Fruit fly (Drosophila melanogaster) whole organism, embryonic: ENCODE data around the gene CG6287.

Experiments
- CG10209 ChIP-seq: fragments of 200-800 bp; sonication (Bioruptor generic); optimal IDR thresholded peaks from 3 replicates; lab custom pipeline; 2017; ENCODE audit warnings: missing biosample characterization, mild to moderate bottlenecking, missing genetic modification characterization, missing genetic modification reagents
- CG10431 ChIP-seq: fragments of 200-800 bp; sonication (Bioruptor generic); optimal IDR thresholded peaks from 3 replicates; lab custom pipeline; 2018; ENCODE audit warnings: missing biosample characterization, mild to moderate bottlenecking, missing genetic modification characterization
- CG11504 ChIP-seq: fragments of 200-800 bp; sonication (Bioruptor generic); optimal IDR thresholded peaks from 3 replicates; lab custom pipeline; 2019; ENCODE audit warnings: missing biosample characterization, mild to moderate bottlenecking, missing genetic modification characterization, moderate library complexity
- CG1233 ChIP-seq: fragments of 200-800 bp; sonication (Bioruptor generic); optimal IDR thresholded peaks from 4 replicates; lab custom pipeline; 2018; ENCODE audit warnings: missing biosample characterization, mild to moderate bottlenecking, missing genetic modification characterization
- CG12769 ChIP-seq: fragments of 200-800 bp; sonication (Bioruptor generic); optimal IDR thresholded peaks from 2 replicates; lab custom pipeline; 2019; ENCODE audit warnings: missing biosample characterization, mild to moderate bottlenecking, missing genetic modification characterization, moderate library complexity
- CG12942 ChIP-seq: fragments of 200-800 bp; sonication (Bioruptor generic); optimal IDR thresholded peaks from 3 replicates; lab custom pipeline; 2016; ENCODE audit warnings: missing biosample characterization, missing genetic modification characterization
- CG14050 ChIP-seq: fragments of 200-800 bp; sonication (Bioruptor generic); IDR thresholded peaks from 3 replicates; pipeline ENCODE4 v1.3.6; 2022; ENCODE audit warnings: missing biosample characterization, missing genetic modification characterization
- CG15269 ChIP-seq: fragments of 200-800 bp; sonication (Bioruptor generic); optimal IDR thresholded peaks from 2 replicates; lab custom pipeline; 2018; ENCODE audit warnings: missing biosample characterization, mild to moderate bottlenecking, missing genetic modification characterization, moderate library complexity
- CG15601 ChIP-seq: fragments of 200-800 bp; sonication (Bioruptor generic); optimal IDR thresholded peaks from 3 replicates; lab custom pipeline; 2019; ENCODE audit warnings: missing biosample characterization, mild to moderate bottlenecking, missing genetic modification characterization, moderate library complexity
- CG17359 ChIP-seq: fragments of 200-800 bp; sonication (Bioruptor generic); optimal IDR thresholded peaks from 3 replicates; lab custom pipeline; 2018; ENCODE audit warnings: missing biosample characterization, mild to moderate bottlenecking, missing genetic modification characterization, moderate library complexity
- CG33213 ChIP-seq: fragments of 200-800 bp; sonication (Bioruptor generic); optimal IDR thresholded peaks from 3 replicates; lab custom pipeline; 2016; ENCODE audit warnings: missing biosample characterization, missing genetic modification characterization
- CG42726 ChIP-seq: fragments of 200-800 bp; sonication (Bioruptor generic); IDR thresholded peaks from 2 replicates; pipeline ENCODE4 v1.3.6; 2022; ENCODE audit warnings: missing biosample characterization, missing genetic modification characterization; ENCODE audit not compliant: partially characterized antibody
- CG9817 ChIP-seq: fragments of 200-800 bp; sonication (Bioruptor generic); optimal IDR thresholded peaks from 2 replicates; lab custom pipeline; 2018; ENCODE audit warnings: missing biosample characterization, mild to moderate bottlenecking, missing genetic modification characterization, moderate library complexity
- D19B ChIP-seq: fragments of 200-800 bp; sonication (Bioruptor generic); optimal IDR thresholded peaks from 2 replicates; lab custom pipeline; 2017; ENCODE audit warnings: missing biosample characterization, mild to moderate bottlenecking, missing genetic modification characterization
- Dad ChIP-seq: fragments of 200-800 bp; sonication (Bioruptor generic); optimal IDR thresholded peaks from 3 replicates; lab custom pipeline; 2016; ENCODE audit warnings: missing biosample characterization, missing genetic modification characterization
- Dek ChIP-seq: fragments of 200-800 bp; sonication (Bioruptor generic); optimal IDR thresholded peaks from 3 replicates; lab custom pipeline; 2019; ENCODE audit warnings: missing biosample characterization, mild to moderate bottlenecking, missing genetic modification characterization, moderate library complexity
- Fer2 ChIP-seq: fragments of 200-800 bp; sonication (Bioruptor generic); optimal IDR thresholded peaks from 2 replicates; lab custom pipeline; 2018; ENCODE audit warnings: missing biosample characterization, mild to moderate bottlenecking, missing genetic modification characterization, moderate library complexity
- GATAe ChIP-seq: fragments of 200-800 bp; sonication (Bioruptor generic); conservative IDR thresholded peaks from 2 replicates; pipeline ENCODE4 v1.3.6; 2022; ENCODE audit warnings: missing biosample characterization, missing genetic modification characterization
- HLH3B ChIP-seq: fragments of 200-800 bp; sonication (Bioruptor generic); IDR thresholded peaks from 2 replicates; pipeline ENCODE4 v1.3.6; 2022; ENCODE audit warnings: missing biosample characterization, missing genetic modification characterization
- HLHmδ ChIP-seq: fragments of 200-800 bp; sonication (Bioruptor generic); optimal IDR thresholded peaks from 2 replicates; lab custom pipeline; 2018; ENCODE audit warnings: missing biosample characterization, mild to moderate bottlenecking, missing genetic modification characterization, moderate library complexity
- Jarid2 ChIP-seq: fragments of 200-800 bp; sonication (Bioruptor generic); optimal IDR thresholded peaks from 3 replicates; lab custom pipeline; 2017; ENCODE audit warnings: mild to moderate bottlenecking, missing biosample characterization, missing genetic modification reagents, missing genetic modification characterization
- Neu2 ChIP-seq: fragments of 200-800 bp; sonication (Bioruptor generic); optimal IDR thresholded peaks from 3 replicates; lab custom pipeline; 2016; ENCODE audit warnings: missing biosample characterization, missing genetic modification characterization, borderline replicate concordance
- NfI ChIP-seq: fragments of 200-800 bp; sonication (Bioruptor generic); optimal IDR thresholded peaks from 3 replicates; lab custom pipeline; 2018; ENCODE audit warnings: missing biosample characterization, mild to moderate bottlenecking, missing genetic modification characterization, moderate library complexity
- Rfx ChIP-seq: fragments of 200-800 bp; sonication (Bioruptor generic); IDR thresholded peaks from 2 replicates; pipeline ENCODE4 v1.3.6; 2022; ENCODE audit warnings: missing biosample characterization, missing genetic modification characterization
- Scr ChIP-seq: fragments of 200-800 bp; sonication (Bioruptor generic); IDR thresholded peaks from 2 replicates; pipeline ENCODE4 v1.3.6; 2022; ENCODE audit warnings: missing biosample characterization, missing genetic modification characterization; ENCODE audit not compliant: partially characterized antibody
- Taf1 ChIP-seq: fragments of 200-800 bp; sonication (Bioruptor generic); IDR thresholded peaks from 2 replicates; pipeline ENCODE4 v1.3.6; 2022; ENCODE audit warnings: missing biosample characterization, missing genetic modification characterization
- cato ChIP-seq: fragments of 200-800 bp; sonication (Bioruptor generic); optimal IDR thresholded peaks from 2 replicates; lab custom pipeline; 2016; ENCODE audit warnings: missing biosample characterization, missing genetic modification characterization, borderline replicate concordance
- chm ChIP-seq: fragments of 200-800 bp; sonication (Bioruptor generic); IDR thresholded peaks from 2 replicates; pipeline ENCODE4 v1.3.6; 2022; ENCODE audit warnings: missing biosample characterization, missing genetic modification characterization
- crol ChIP-seq: fragments of 200-800 bp; sonication (Bioruptor generic); IDR thresholded peaks from 2 replicates; pipeline ENCODE4 v1.3.6; 2022; ENCODE audit warnings: missing biosample characterization, missing genetic modification characterization
- eyg ChIP-seq: fragments of 200-800 bp; sonication (Bioruptor generic); optimal IDR thresholded peaks from 3 replicates; lab custom pipeline; 2016; ENCODE audit warnings: missing biosample characterization, missing genetic modification characterization
- hth ChIP-seq: fragments of >200 bp; optimal IDR thresholded peaks from 2 replicates; lab custom pipeline; 2017; ENCODE audit warnings: inconsistent platforms
- kay ChIP-seq: fragments of 200-800 bp; sonication (Bioruptor generic); optimal IDR thresholded peaks from 2 replicates; lab custom pipeline; 2016; ENCODE audit warnings: missing biosample characterization, missing genetic modification characterization
- kni ChIP-seq: fragments of 200-800 bp; sonication (Bioruptor generic); optimal IDR thresholded peaks from 3 replicates; lab custom pipeline; 2017; ENCODE audit warnings: mild to moderate bottlenecking, missing biosample characterization, missing genetic modification reagents, missing genetic modification characterization
- lov ChIP-seq, 2 experiments: fragments of 200-800 bp in 1 of 2; fragments of >200 bp in 1 of 2; sonication (Bioruptor generic) in 1 of 2; IDR thresholded peaks in 1 of 2; optimal IDR thresholded peaks in 1 of 2; 2 replicates in 1 of 2; 3 replicates in 1 of 2; pipeline versions ENCODE4 v1.3.6 to Lab custom; 2017 to 2022; ENCODE audit warnings: missing biosample characterization in 1 of 2, missing genetic modification characterization in 1 of 2
- maf-S ChIP-seq: fragments of 200-800 bp; sonication (Bioruptor generic); optimal IDR thresholded peaks from 2 replicates; lab custom pipeline; 2016; ENCODE audit warnings: missing biosample characterization, missing genetic modification characterization
- nom ChIP-seq: fragments of 200-800 bp; sonication (Bioruptor generic); optimal IDR thresholded peaks from 2 replicates; lab custom pipeline; 2017; ENCODE audit warnings: missing biosample characterization, missing genetic modification characterization, mild to moderate bottlenecking, moderate library complexity, missing genetic modification reagents
- pnt ChIP-seq: fragments of 200-800 bp; sonication (Bioruptor generic); optimal IDR thresholded peaks from 3 replicates; lab custom pipeline; 2016; ENCODE audit warnings: missing biosample characterization, missing genetic modification characterization
- sqz ChIP-seq: fragments of 200-800 bp; sonication (Bioruptor generic); optimal IDR thresholded peaks from 3 replicates; lab custom pipeline; 2018; ENCODE audit warnings: missing biosample characterization, mild to moderate bottlenecking, missing genetic modification characterization
- zfh2 ChIP-seq: fragments of 200-800 bp; sonication (Bioruptor generic); optimal IDR thresholded peaks from 2 replicates; lab custom pipeline; 2016; ENCODE audit warnings: missing biosample characterization, missing genetic modification characterization

Gene CG6287

dm6 chr2L:11192691-11193090 is 37.2 kb upstream of the CG6287 start (continued):
- no peak for TF ChIP-seq Rfx (GFP tag; lab: Robert Waterston, UW)
- no peak for TF ChIP-seq eyg (GFP tag; lab: Kevin White, UChicago)
- no peak for TF ChIP-seq GATAe (GFP tag; lab: Robert Waterston, UW)
- no peak for TF ChIP-seq maf-S (GFP tag; lab: Kevin White, UChicago)
- peak; percentile 54 for TF ChIP-seq NfI
- no peak for TF ChIP-seq zfh2 (GFP tag; lab: Kevin White, UChicago)
- peak; percentile 40 for TF ChIP-seq CG1233 (GFP tag; lab: Kevin White, UChicago)
- TF ChIP-seq kni (GFP tag; lab: Kevin White, UChicago), result no peak
- peak; percentile 60 for TF ChIP-seq pnt (GFP tag; lab: Kevin White, UChicago)
- TF ChIP-seq Neu2 (GFP tag; lab: Kevin White, UChicago), result no peak
- peak; percentile 30 for TF ChIP-seq CG9817 (tag; lab: Kevin White, UChicago)
- peak; percentile 27; the same call in 1 of the 3 replicates for TF ChIP-seq CG14050 (GFP tag; lab: Robert Waterston, UW)
- TF ChIP-seq D19B, result no peak
- TF ChIP-seq lov (optimal IDR thresholded peaks at IDR 0.05; lab: Kevin White, UChicago), result no peak
- 0 out of 3 replicates have a peak, but pooled peaks have one; percentile 67 for TF ChIP-seq lov (GFP tag; IDR thresholded peaks at IDR 0.05; lab: Robert Waterston, UW)
- TF ChIP-seq kay (GFP tag; lab: Kevin White, UChicago), result peak; percentile 23
- no peak for TF ChIP-seq Jarid2 (GFP tag; lab: Kevin White, UChicago)
- peak; percentile 74; the same call in 1 of the 2 replicates for TF ChIP-seq chm
- TF ChIP-seq CG33213, result no peak
- TF ChIP-seq hth (lab: Kevin White, UChicago), result no peak
- no peak for TF ChIP-seq sqz (GFP tag; lab: Kevin White, UChicago)
- no peak for TF ChIP-seq CG10431 (GFP tag; lab: Kevin White, UChicago)
- no peak for TF ChIP-seq nom (GFP tag; lab: Kevin White, UChicago)
- peak; percentile 82 for TF ChIP-seq CG11504 (tag; lab: Kevin White, UChicago)
- peak; percentile 51 for TF ChIP-seq CG10209 (GFP tag; lab: Kevin White, UChicago)
- 0 out of 2 replicates have a peak, but pooled peaks have one; percentile 42 for TF ChIP-seq HLH3B (GFP tag; lab: Robert Waterston, UW)
- no peak for TF ChIP-seq Dad (GFP tag; lab: Kevin White, UChicago)
- TF ChIP-seq Fer2, result no peak
- TF ChIP-seq CG17359 (tag; lab: Kevin White, UChicago), result peak; percentile 58
- TF ChIP-seq Scr (GFP tag; lab: Robert Waterston, UW), result no peak
- TF ChIP-seq CG42726 (GFP tag; lab: Robert Waterston, UW), result no peak
- TF ChIP-seq CG15269 (tag; lab: Kevin White, UChicago), result peak; percentile 37
- no peak for TF ChIP-seq Dek (tag; lab: Kevin White, UChicago)
- no peak for TF ChIP-seq HLHmδ

- no peak for TF ChIP-seq Taf1
- no peak for TF ChIP-seq cato (GFP tag; lab: Kevin White, UChicago)
- peak; percentile 1 for TF ChIP-seq CG12769 (tag; lab: Kevin White, UChicago)
- no peak for TF ChIP-seq CG15601 (tag; lab: Kevin White, UChicago)
- peak; percentile 71 for TF ChIP-seq crol (GFP tag; lab: Robert Waterston, UW)
- no peak for TF ChIP-seq lov (optimal IDR thresholded peaks at IDR 0.05; lab: Kevin White, UChicago)
- 0 out of 3 replicates have a peak, but pooled peaks have one; percentile 52 for TF ChIP-seq lov (GFP tag; IDR thresholded peaks at IDR 0.05; lab: Robert Waterston, UW)
- no peak for TF ChIP-seq CG12942 (GFP tag; lab: Kevin White, UChicago)
Measured at dm6 chr2L:11190165-11190564, 34.6 kb upstream of the CG6287 start.
